Fruit fly (Drosophila melanogaster) whole organism, adult: Measurements from ENCODE around the gene tral.
A peak's percentile ranks its signal among the peaks of the same experiment; 100 is the strongest.

ENCODE experiments used
- CG11617 ChIP-seq: fragments of 200-800 bp; sonication (Bioruptor generic); optimal IDR thresholded peaks from 2 replicates; lab custom pipeline; 2017; ENCODE audit warnings: mild to moderate bottlenecking, missing biosample characterization, missing genetic modification reagents, missing genetic modification characterization
- CG12768 ChIP-seq: fragments of 200-800 bp; sonication (Bioruptor generic); optimal IDR thresholded peaks from 2 replicates; lab custom pipeline; 2017; ENCODE audit warnings: missing biosample characterization, missing genetic modification characterization, mild to moderate bottlenecking, moderate library complexity, missing genetic modification reagents
- CG14711 ChIP-seq: fragments of 200-800 bp; sonication (Bioruptor generic); optimal IDR thresholded peaks from 2 replicates; lab custom pipeline; 2018; ENCODE audit warnings: missing biosample characterization, mild to moderate bottlenecking, missing genetic modification characterization, moderate library complexity
- CG1620 ChIP-seq: fragments of 200-800 bp; sonication (Bioruptor generic); optimal IDR thresholded peaks from 2 replicates; lab custom pipeline; 2016; ENCODE audit warnings: missing biosample characterization, missing genetic modification characterization
- CG33017 ChIP-seq: fragments of 200-800 bp; sonication (Bioruptor generic); optimal IDR thresholded peaks from 2 replicates; lab custom pipeline; 2018; ENCODE audit warnings: missing biosample characterization, mild to moderate bottlenecking, missing genetic modification characterization, moderate library complexity
- CG5204 ChIP-seq: fragments of 200-800 bp; sonication (Bioruptor generic); optimal IDR thresholded peaks from 2 replicates; lab custom pipeline; 2016; ENCODE audit warnings: missing biosample characterization, missing genetic modification characterization
- CG7045 ChIP-seq: fragments of 200-800 bp; sonication (Bioruptor generic); optimal IDR thresholded peaks from 2 replicates; lab custom pipeline; 2017; ENCODE audit warnings: missing biosample characterization, mild to moderate bottlenecking, missing genetic modification characterization
- CG7101 ChIP-seq: fragments of 200-800 bp; sonication (Bioruptor generic); optimal IDR thresholded peaks from 2 replicates; lab custom pipeline; 2018; ENCODE audit warnings: missing biosample characterization, mild to moderate bottlenecking, missing genetic modification characterization, moderate library complexity
- Clk ChIP-seq: fragments of 200-800 bp; sonication (Bioruptor generic); optimal IDR thresholded peaks from 2 replicates; lab custom pipeline; 2017; ENCODE audit warnings: missing biosample characterization, missing genetic modification characterization
- Crg-1 ChIP-seq: fragments of 200-800 bp; sonication (Bioruptor generic); optimal IDR thresholded peaks from 2 replicates; lab custom pipeline; 2016; ENCODE audit warnings: missing biosample characterization, missing genetic modification characterization
- Hr96 ChIP-seq: fragments of 200-800 bp; sonication (Bioruptor generic); optimal IDR thresholded peaks from 2 replicates; lab custom pipeline; 2016; ENCODE audit warnings: missing biosample characterization, missing genetic modification characterization
- Mnt ChIP-seq: fragments of 200-800 bp; sonication (Bioruptor generic); optimal IDR thresholded peaks from 2 replicates; lab custom pipeline; 2016; ENCODE audit warnings: missing biosample characterization, mild to moderate bottlenecking, missing genetic modification characterization
- bab1 ChIP-seq: fragments of 200-800 bp; sonication (Bioruptor generic); optimal IDR thresholded peaks from 3 replicates; lab custom pipeline; 2019; ENCODE audit warnings: missing biosample characterization, mild to moderate bottlenecking, missing genetic modification characterization, moderate library complexity
- cic ChIP-seq: fragments of 200-800 bp; sonication (Bioruptor generic); optimal IDR thresholded peaks from 2 replicates; lab custom pipeline; 2017; ENCODE audit warnings: missing biosample characterization, mild to moderate bottlenecking, missing genetic modification characterization, moderate library complexity
- cnc ChIP-seq, 2 experiments: fragments of >200 bp; optimal IDR thresholded peaks; 2 replicates each; lab custom pipeline; 2017
- kay ChIP-seq: fragments of 200-800 bp; sonication (Bioruptor generic); peaks from one replicate; lab custom pipeline; 2016; ENCODE audit warnings: missing biosample characterization, missing genetic modification characterization, borderline replicate concordance
- ovo ChIP-seq: fragments of 200-800 bp; sonication (Bioruptor generic); optimal IDR thresholded peaks from 2 replicates; lab custom pipeline; 2016; ENCODE audit warnings: missing biosample characterization, missing genetic modification characterization
- pad ChIP-seq: fragments of 200-800 bp; sonication (Bioruptor generic); optimal IDR thresholded peaks from 3 replicates; lab custom pipeline; 2017; ENCODE audit warnings: missing biosample characterization, missing genetic modification characterization, mild to moderate bottlenecking, moderate library complexity, missing genetic modification reagents
- tj ChIP-seq: fragments of 200-800 bp; sonication (Bioruptor generic); optimal IDR thresholded peaks from 3 replicates; lab custom pipeline; 2017; ENCODE audit warnings: missing biosample characterization, mild to moderate bottlenecking, missing genetic modification characterization, moderate library complexity
- toe ChIP-seq: fragments of 200-800 bp; sonication (Bioruptor generic); optimal IDR thresholded peaks from 2 replicates; lab custom pipeline; 2016; ENCODE audit warnings: missing biosample characterization, missing genetic modification characterization

tral gene

dm6 chr3L:12503865-12504650 lies 10.8 kb upstream of the tral start, which contains the start of the genes CG10646 and vih:
CG10646 (minus strand) TSS chr3L:12503894.
vih (plus strand) TSS chr3L:12504292.
- TF ChIP-seq kay, result no peak
- TF ChIP-seq Hr96, result no peak
- TF ChIP-seq cnc (optimal IDR thresholded peaks at IDR 0.05; lab: Kevin White, UChicago), result no peak
- TF ChIP-seq CG7101 (tag; lab: Kevin White, UChicago), result peak; percentile 67
- TF ChIP-seq Crg-1 (GFP tag; lab: Kevin White, UChicago), result peak; percentile 12
- no peak for TF ChIP-seq cic
- peak; percentile 19 for TF ChIP-seq bab1 (GFP tag; lab: Kevin White, UChicago)
- TF ChIP-seq CG12768, result peak; percentile 29
- peak; percentile 42 for TF ChIP-seq Mnt (GFP tag; lab: Kevin White, UChicago)
- peak; percentile 61 for TF ChIP-seq pad (GFP tag; lab: Kevin White, UChicago)
- TF ChIP-seq tj, result peak; percentile 13
- TF ChIP-seq CG5204 (GFP tag; lab: Kevin White, UChicago), result no peak
- TF ChIP-seq CG33017 (tag; lab: Kevin White, UChicago), result peak; percentile 21
- TF ChIP-seq CG14711, result peak; percentile 74
- peak; percentile 8 for TF ChIP-seq CG1620 (GFP tag; lab: Kevin White, UChicago)
- TF ChIP-seq Clk (GFP tag; lab: Kevin White, UChicago), result no peak
- TF ChIP-seq CG11617 (GFP tag; lab: Kevin White, UChicago), result peak; percentile 58
- TF ChIP-seq CG7045 (GFP tag; lab: Kevin White, UChicago), result peak; percentile 10
- TF ChIP-seq toe (GFP tag; lab: Kevin White, UChicago), result no peak
- peak; percentile 77 for TF ChIP-seq ovo (GFP tag; lab: Kevin White, UChicago)

DNA sequence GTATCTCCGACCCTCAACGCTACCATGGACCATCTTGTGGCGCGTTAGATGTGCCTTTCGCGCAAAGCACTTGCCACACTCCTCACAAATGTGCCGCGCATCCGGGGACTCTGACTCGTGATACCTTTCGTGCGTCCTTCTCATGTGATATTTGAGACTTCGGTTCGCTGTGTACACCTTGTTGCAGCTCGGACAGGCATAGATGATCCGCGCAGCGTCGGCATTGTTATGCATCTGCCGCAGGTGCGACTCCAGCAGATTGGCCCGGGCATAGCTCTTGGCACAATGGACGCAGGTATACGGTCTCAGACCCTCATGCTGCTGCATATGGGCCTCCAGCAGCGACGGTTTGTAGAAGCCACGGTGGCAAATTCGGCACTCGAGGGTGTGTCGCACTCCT lies 8.9 kb upstream of the tral start:
- no peak for TF ChIP-seq CG14711
- no peak for TF ChIP-seq pad (GFP tag; lab: Kevin White, UChicago)

dm6 chr3L:12506963-12507552 lies 7.8 kb upstream of the tral start:
- TF ChIP-seq Mnt (GFP tag; lab: Kevin White, UChicago) (peak; percentile 6), Clk (GFP tag; lab: Kevin White, UChicago) (no peak)

- TF ChIP-seq CG7045 (GFP tag; lab: Kevin White, UChicago) (no peak), CG12768 (peak; percentile 54)
These were observed 7.3 kb upstream of the tral start, which contains the start of gene CG10654 for dm6 chr3L:12507571-12507970. CG10654 (minus strand) TSS chr3L:12507840.

DNA sequence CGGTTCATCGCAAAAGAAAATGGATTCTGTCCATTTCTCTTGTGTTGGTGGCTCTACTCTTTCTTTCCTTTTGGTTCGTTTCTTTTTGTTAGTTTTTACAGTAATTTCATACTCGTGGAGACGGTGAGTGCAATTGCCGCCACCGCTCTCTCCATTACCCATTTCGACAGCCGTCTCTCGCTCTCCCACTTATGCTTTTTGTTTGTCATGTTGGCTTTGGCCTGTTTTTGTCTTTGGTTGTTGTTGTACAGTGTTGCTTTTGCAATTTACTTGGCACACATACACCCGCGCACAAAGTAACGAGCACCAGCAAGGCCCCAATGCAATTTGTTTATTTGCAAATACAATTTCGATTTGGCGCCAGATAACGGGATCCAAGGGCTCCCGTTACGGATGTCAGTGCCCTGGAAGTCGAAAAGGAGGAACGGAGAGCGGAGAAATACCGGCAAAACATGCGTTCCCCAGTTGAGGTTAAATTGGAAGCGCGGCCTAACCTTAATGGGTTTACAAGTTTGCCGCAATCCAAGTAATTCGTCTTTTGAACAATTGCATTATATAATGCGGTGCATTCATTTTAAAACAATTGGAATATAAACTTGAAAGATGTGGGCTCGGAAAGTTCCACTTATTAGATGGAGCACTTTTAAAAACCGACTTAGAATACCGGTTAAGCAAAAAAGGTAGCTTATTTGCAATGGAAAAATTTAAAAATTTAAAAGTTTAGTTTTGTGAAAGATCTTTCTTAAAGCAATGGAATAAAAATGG lies 1.0 kb downstream of the tral start:
- TF ChIP-seq cnc (optimal IDR thresholded peaks at IDR 0.05; lab: Kevin White, UChicago) (peak; percentile 72 to 77), CG7045 (GFP tag; lab: Kevin White, UChicago) (peak; percentile 12), Mnt (GFP tag; lab: Kevin White, UChicago) (peak; percentile 37), CG33017 (tag; lab: Kevin White, UChicago) (no peak), kay (no peak), tj (no peak), CG7101 (tag; lab: Kevin White, UChicago) (no peak), CG1620 (GFP tag; lab: Kevin White, UChicago) (no peak), CG12768 (no peak), ovo (GFP tag; lab: Kevin White, UChicago) (peak; percentile 99), CG14711 (no peak), CG11617 (GFP tag; lab: Kevin White, UChicago) (no peak), pad (GFP tag; lab: Kevin White, UChicago) (peak; percentile 81), bab1 (GFP tag; lab: Kevin White, UChicago) (peak; percentile 10), cic (peak; percentile 34), CG5204 (GFP tag; lab: Kevin White, UChicago) (no peak), Crg-1 (GFP tag; lab: Kevin White, UChicago) (no peak), toe (GFP tag; lab: Kevin White, UChicago) (no peak), Hr96 (no peak), Clk (GFP tag; lab: Kevin White, UChicago) (no peak)

- no peak for TF ChIP-seq CG1620 (GFP tag; lab: Kevin White, UChicago)
- no peak for TF ChIP-seq Hr96
- peak; percentile 57 for TF ChIP-seq CG12768
- TF ChIP-seq Clk (GFP tag; lab: Kevin White, UChicago), result peak; percentile 18
- no peak for TF ChIP-seq toe (GFP tag; lab: Kevin White, UChicago)
- peak; percentile 2 for TF ChIP-seq pad (GFP tag; lab: Kevin White, UChicago)
- TF ChIP-seq CG11617 (GFP tag; lab: Kevin White, UChicago), result no peak
- TF ChIP-seq CG14711, result no peak
These were observed 2.8 kb downstream of the tral start for dm6 chr3L:12517443-12518209.
